Worm (Caenorhabditis elegans) whole organism, L2 larva: ENCODE results near the gene dnj-7.

Experiments
- F13H6.1 ChIP-seq: sonication (generic microtip); optimal IDR thresholded peaks from 2 replicates; lab custom pipeline; 2016; ENCODE audit warnings: missing genetic modification characterization, missing compliant biosample characterization
- R02D3.7 ChIP-seq: fragments of 150-350 bp; optimal IDR thresholded peaks from 2 replicates; lab custom pipeline; 2014; ENCODE audit warnings: missing biosample characterization, missing genetic modification characterization
- alr-1 ChIP-seq: fragments of 150-350 bp; optimal IDR thresholded peaks from 2 replicates; lab custom pipeline; 2014; ENCODE audit warnings: missing biosample characterization, missing genetic modification characterization
- ama-1 ChIP-seq: fragments of 150-350 bp; optimal IDR thresholded peaks from 2 replicates; lab custom pipeline; 2018; ENCODE audit warnings: inconsistent platforms
- blmp-1 ChIP-seq: sonication (generic microtip); optimal IDR thresholded peaks from 2 replicates; lab custom pipeline; 2017; ENCODE audit warnings: missing genetic modification characterization, mild to moderate bottlenecking, missing compliant biosample characterization, antibody characterized with exemption, moderate library complexity; ENCODE audit not compliant: insufficient read depth
- dmd-4 ChIP-seq: sonication (generic microtip); optimal IDR thresholded peaks from 2 replicates; lab custom pipeline; 2017; ENCODE audit warnings: missing biosample characterization, missing genetic modification characterization
- egl-27 ChIP-seq: sonication (generic microtip); optimal IDR thresholded peaks from 3 replicates; lab custom pipeline; 2017; ENCODE audit warnings: missing biosample characterization, missing genetic modification reagents, missing genetic modification characterization
- fos-1 ChIP-seq: fragments of 150-350 bp; optimal IDR thresholded peaks from 2 replicates; lab custom pipeline; 2014; ENCODE audit warnings: missing biosample characterization, missing genetic modification characterization
- nhr-11 ChIP-seq: fragments of 150-350 bp; optimal IDR thresholded peaks from 2 replicates; lab custom pipeline; 2014; ENCODE audit warnings: missing biosample characterization, missing genetic modification characterization
- unc-62 ChIP-seq: fragments of 150-350 bp; optimal IDR thresholded peaks from 2 replicates; lab custom pipeline; 2014; ENCODE audit warnings: missing biosample characterization, missing genetic modification reagents, missing genetic modification characterization
- zag-1 ChIP-seq: fragments of 150-350 bp; optimal IDR thresholded peaks from 2 replicates; lab custom pipeline; 2014; ENCODE audit warnings: missing biosample characterization, missing genetic modification characterization

ce11 chrX:7157483-7157882 lies 36.9 kb upstream of the dnj-7 start:
- TF ChIP-seq egl-27 (tag; lab: Kevin White, UChicago) (no peak), fos-1 (tag; lab: Kevin White, UChicago) (no peak), blmp-1 (tag; lab: Kevin White, UChicago) (peak; percentile 24), ama-1 (no peak), nhr-11 (tag; lab: Kevin White, UChicago) (no peak), zag-1 (tag; lab: Kevin White, UChicago) (no peak), R02D3.7 (tag; lab: Kevin White, UChicago) (no peak), dmd-4 (no peak), alr-1 (no peak), unc-62 (GFP tag; lab: Kevin White, UChicago) (no peak), F13H6.1 (tag; lab: Kevin White, UChicago) (no peak)
